Fruit fly (Drosophila melanogaster) whole organism, larva: Measurements from ENCODE around the gene mth.
A peak's percentile ranks its signal among the peaks of the same experiment; 100 is the strongest.

Source experiments
- noc ChIP-seq: fragments of 200-800 bp; sonication (Bioruptor generic); optimal IDR thresholded peaks from 3 replicates; lab custom pipeline; 2019; ENCODE audit warnings: missing biosample characterization, mild to moderate bottlenecking, missing genetic modification characterization, moderate library complexity

mth gene

DNA sequence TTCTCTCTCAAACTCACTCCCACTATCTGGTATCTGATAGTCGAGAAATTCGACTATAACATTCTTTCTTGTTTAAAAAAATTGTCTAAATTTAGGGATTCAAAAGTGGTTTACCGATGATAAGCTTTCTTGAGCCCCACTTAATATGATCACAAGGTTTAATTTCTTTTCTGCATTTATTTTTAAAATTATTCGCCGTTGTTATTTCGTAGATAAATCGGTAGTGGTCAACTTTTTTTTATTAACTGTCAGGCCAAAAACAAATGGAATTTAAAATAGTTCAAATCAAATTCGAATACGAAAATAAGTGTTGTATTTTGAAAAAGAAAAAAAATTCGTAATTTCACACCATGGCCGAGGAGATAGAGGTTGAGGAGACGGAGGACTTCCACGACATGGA is 10.9 kb upstream of the mth start, which contains the start of gene Roc1b:
Gene Roc1b (plus strand): TSS at position 301 of the 400 bp plus-strand sequence.
- no peak for TF ChIP-seq noc (tag; lab: Kevin White, UChicago)

DNA sequence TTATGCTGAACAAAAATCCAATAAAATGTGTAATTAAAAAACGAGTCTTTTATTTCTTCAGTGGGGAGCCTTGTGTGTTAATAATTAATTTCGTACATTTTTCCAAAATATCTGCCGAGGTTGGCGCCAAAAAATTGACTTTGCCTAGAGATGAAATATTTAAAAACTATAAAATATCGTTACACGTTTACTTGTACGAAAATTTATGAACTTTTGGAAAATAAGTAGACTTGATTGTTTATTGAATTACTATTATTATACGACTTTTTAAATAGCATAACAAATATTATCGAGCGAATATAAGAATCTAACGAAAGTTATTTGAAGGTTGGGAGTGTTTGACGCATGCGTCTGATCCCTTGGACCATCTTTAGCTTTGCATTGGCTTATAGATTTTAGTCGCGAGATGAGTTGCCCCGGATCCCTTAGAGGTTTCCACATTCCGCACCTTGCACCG is 9.3 kb upstream of the mth start, which contains the start of gene CG1231:
Gene CG1231 (plus strand): TSS at position 407 of the 457 bp plus-strand sequence.
- no peak for TF ChIP-seq noc (tag; lab: Kevin White, UChicago)

DNA sequence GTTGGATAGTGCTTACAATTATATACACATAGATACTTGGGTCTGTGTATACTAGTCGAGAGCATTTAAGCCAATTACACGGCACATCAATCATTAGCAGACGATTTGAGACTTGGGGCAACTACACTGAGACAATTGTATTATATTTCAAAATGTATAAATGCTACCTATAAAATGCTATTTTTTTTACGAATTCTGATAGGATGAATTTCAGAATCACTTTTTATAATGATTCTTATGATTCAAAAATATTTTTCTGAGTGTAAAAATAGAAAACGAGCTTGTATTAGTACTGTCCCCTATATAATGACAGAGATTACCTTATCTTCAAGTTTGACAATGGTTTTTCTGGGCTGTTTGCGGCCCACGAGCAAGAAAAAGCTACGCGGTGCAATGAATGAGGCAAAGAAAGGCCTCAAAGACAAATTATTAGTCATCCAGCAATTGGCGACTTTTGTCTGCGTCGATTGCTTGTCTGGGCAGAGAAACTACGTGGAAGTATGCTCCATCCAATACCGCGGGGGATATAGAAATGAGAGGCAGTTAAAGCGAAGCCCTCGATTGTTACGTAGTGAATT is 4.0 kb upstream of the mth start:
- peak; percentile 91 for TF ChIP-seq noc (tag; lab: Kevin White, UChicago)

DNA sequence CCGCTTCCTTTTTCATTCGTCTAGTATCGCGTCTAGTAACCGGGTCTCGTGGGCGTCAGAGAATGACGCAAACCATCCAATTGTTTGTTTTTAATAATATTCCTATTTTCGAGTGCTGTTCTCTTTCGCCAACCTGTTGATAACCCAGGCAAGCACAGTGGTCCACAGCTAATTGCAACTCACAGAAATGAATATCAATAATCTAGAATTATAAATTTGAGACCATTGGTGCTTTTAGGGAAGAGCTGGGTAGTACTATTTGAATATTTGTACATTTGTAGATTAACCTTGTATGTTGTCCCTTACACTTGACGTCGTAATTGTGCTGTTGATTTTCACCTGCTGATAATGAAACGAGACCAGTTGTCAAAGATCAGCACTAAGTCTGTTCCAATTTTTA is 3.0 kb upstream of the mth start:
- peak; percentile 51 for TF ChIP-seq noc (tag; lab: Kevin White, UChicago)

DNA sequence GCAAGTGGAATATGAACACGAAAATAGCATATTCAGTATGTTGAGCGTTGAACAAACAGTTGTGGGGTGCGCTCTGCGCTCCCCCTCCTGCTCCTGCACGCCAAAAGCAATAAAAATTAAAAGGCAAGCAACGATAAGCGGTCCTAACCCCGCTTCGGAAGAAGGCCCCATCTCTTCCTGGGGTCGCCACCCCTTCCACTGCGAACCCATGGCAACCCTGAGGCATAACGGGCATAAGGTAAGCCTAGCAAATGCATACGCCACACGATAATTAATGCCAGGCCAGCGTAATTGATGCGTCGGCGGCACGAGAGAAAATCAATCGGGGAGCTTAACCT is 1.6 kb upstream of the mth start:
- TF ChIP-seq noc (tag; lab: Kevin White, UChicago): no peak

DNA sequence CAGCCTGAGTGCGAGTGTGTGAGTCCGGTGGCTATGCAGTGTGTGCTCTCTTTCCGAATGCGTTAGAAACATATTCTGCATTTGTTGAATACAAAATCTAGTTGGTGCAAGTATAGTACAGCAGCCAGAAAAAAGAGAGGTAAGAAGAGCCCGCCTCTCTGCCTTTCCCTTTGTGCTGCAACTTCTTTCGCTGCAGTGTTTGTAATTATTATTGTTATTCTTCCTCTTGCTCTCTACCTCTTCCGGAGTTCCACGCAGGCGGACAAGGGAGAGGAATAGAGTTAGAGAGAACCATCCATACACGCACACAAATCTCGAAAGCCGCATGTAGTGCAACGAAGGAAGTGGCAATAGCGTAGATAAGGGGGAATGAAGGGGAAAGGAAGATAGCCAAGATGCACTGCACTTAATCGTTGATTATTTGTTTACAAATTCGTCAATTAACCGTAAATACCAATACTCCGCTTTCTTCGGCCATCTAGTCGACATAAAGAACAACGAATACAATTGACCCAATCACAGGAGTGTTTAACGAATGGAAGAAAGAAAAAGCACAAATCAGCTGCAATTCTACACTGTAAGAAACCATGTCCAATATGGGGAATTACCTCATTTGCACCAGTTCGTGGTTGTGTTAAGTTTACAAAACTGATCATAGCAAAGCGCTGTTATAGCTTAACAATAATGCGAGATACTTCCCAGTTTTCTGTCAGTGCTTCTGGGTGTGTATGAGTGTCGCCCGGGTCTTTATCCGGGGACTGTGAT is 1.1 kb upstream of the mth start:
- TF ChIP-seq noc (tag; lab: Kevin White, UChicago): no peak

DNA sequence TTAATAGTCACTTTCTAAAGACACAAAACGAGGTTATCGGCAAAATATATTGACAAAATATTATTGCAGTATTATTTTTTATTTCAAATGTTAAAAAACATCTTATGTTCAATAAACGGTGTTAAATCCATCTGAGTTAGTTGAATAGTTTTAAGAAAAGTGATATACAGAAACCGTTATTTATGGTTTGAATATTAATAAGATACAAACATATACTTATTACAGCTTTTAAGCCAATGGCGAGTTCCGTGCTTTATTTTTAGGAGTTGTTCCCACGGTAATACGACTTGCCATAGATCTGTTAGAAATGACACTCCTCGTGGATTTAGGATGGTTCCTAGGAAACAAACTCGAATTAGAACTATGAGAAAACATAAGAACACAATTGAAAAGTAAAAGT is 3.4 kb downstream of the mth start:
- TF ChIP-seq noc (tag; lab: Kevin White, UChicago): no peak

DNA sequence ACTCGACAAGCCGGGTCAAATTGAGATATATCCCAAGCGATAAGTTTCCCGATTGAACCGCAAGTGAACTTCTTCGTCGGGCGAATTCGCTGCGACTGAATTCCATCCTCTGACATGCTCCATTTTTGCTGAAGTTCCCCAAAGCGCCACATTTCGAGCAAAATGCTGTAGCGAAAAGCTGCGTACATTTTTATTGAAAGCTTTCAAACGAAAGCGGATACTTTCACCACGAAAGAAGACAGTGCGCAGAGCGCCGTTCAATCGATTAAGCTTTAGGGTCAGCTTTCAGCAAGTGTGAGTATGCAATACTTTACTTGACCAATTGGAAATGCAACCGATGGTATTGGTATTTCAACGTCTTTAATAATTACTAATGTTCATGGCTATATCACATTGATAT is 3.9 kb downstream of the mth start, which contains the start of gene mthl10:
Gene mthl10 (minus strand): TSS at position 77 of the 400 bp plus-strand sequence.
- TF ChIP-seq noc (tag; lab: Kevin White, UChicago): no peak

DNA sequence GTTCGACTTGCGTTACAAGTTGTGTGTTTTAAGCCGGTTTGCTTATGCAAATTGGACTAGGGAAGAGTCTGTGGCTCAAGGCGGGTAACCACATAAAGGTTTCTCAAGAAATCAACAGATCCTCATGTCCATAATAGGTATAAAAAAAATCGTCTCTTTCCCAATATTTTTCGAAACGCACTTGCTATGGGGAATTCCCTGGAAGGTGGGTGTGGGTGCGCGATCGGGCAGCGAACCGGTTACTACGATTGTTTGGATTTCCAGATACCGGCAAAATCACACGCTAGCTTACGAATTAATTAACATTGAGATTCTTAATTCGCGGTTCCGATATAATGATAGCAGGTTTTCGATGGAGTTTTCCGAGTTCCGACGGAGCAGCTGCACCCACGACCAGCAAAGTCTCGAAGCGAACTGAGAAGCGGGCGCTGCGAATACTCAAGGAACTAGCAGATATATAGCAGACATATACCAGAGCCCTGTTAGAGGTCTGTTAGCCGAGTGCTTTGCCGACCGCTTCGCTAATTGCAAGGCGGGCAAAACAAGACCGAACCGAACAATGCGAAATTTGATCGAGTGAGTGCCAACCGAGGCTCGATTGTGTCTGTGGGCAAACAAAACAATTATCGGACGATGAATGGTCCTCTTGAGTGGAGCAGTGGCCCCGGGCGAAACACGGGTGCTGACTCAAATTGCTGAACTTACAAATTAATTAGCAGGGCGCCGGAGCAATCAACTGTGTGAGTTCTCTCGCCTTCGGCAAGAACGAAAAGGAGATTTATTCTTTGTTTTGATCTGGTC is 5.5 kb downstream of the mth start:
- TF ChIP-seq noc (tag; lab: Kevin White, UChicago): peak; percentile 18

DNA sequence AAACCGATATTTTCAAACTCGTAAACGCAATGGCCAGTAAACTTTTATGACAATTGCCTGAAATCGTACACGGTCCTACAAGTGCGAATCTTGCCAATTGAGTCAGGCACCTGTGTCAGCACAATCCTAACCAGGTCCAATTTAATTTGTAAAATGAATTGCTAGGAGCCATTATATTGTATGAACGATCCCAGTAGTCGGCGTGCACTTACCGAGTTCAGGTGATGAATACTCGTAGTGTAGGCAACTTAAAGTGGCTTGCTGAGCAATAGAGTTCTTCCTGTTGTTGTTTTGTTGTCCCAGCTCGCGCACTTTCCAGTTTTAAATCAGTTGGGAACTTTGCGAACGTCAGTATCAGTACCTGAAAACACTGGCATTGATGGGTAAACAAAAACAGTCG is 6.2 kb downstream of the mth start:
- no peak for TF ChIP-seq noc (tag; lab: Kevin White, UChicago)

DNA sequence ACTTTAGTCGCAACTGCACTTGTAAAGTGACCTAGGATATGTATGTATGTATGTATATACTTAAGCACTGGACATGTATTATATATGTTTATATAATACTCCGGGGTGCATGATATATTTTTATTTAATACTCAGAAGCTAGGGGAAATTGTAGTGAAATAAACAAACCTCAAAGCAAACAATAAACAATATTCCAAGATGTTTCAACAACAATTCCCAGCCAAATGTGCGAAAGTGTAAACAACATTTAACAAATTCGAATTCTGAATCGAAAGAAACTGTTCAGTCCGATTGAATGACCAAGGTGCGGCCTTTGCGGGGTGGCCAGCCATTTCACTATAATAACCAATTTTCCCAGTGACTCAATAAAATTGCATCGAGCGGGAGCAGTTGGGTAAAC is 6.6 kb downstream of the mth start:
- TF ChIP-seq noc (tag; lab: Kevin White, UChicago): no peak

DNA sequence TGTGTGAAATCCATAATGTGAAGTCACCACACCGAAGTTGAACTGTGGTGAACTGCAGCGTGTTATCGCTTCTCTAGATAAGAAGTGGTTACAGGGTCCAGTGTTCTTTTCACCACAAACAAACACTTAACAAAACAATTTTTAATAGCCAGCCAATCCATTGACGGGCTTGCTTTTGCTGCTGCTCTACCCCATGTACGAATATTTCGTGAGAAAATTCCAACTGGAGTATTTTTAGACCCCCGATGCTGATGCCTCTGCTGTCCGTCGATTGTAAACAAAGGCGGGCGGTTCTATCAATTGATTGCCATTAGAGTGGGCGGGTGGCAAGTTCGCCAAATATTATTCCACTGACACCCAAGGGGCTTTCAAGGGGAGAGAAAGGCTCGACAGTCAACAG is 7.7 kb downstream of the mth start:
- TF ChIP-seq noc (tag; lab: Kevin White, UChicago): no peak

DNA sequence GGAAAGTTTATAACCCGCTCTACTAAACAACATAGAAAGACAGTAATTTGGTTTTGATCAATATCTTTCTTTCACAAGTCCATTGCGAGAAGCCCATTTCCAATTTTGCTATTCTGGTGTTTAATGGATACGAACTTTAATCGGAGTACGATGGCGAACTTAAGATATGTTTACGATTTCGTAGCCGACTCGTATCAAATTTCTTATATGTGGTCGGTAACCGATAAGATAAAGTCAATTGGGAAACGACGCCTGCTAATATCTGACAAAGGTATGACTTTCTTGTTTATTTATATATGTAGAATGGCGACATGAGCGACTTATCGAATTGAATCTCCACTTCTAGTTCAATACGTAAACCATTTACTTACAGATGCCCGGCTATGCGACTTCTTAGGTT is 8.6 kb downstream of the mth start:
- no peak for TF ChIP-seq noc (tag; lab: Kevin White, UChicago)

DNA sequence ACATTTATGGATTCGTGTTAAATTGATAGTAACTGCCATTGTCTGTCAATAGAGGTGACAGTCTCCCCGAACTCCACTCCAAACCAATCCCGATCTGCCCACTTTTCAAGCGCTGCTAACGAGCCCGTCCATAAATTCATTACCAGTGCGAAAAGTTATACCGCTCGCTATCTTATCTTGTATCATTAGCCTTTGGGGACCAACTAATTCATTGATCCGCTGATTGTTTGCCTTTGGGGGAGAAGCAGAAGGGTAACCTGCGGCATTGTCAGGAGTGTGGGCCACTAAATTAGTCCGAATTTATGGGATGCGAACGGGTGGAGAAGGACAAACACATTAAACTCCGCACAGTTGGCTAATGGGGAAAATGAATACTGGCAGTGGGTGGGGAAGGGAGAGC is 9.6 kb downstream of the mth start:
- TF ChIP-seq noc (tag; lab: Kevin White, UChicago): peak; percentile 39

DNA sequence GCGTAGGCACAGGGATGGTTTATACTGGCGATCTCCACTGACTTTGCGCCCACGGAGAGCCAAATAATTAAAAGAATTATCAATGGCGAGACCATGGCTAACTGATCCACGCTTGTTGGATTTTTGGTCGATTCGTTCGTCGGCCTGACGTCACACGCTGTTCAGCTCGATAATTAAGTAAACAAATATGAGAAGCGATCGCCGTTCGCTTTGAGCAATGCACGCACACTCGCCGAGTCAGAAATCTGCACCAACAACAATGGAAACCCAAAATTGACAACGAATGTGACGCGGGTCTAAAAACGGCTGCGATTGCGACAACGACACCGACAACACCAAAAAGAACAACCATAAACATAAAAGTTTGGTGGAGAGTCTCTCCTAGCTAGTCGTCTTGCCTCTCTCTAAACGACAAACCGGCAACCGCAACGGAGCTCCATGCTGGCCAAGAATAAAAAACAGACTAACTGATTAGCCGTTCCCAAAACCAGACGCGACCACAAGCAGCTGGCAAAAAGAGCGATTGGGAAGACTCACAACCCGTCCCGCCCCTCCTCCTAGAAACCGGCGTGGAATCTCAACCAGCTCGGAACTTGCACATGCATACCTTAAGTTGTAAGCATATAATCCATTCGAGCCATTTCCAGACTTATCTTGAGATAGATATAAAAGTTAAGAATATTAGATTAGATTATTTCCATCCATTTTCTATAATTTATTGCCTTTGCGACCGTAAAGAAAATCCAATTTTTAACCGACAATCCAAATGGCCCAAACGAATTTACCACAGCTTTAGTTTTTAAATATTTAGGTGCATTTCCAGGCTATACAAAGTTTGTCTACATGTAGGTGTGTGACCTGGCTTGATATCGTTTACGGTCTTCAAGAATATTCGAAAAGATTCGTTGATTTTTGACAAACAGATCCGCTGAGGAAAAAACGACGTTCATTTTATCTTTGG is 14.6 kb downstream of the mth start, which contains the start of gene mthl9:
Gene mthl9 (minus strand): TSS at position 468 of the 961 bp plus-strand sequence.
- peak; percentile 43 for TF ChIP-seq noc (tag; lab: Kevin White, UChicago)
